Fruit fly (Drosophila melanogaster): Measurements from ENCODE around the gene Srp9.

dm6 chr3L:7970442-7970841 is 34.3 kb downstream of the Srp9 start, which contains the start of gene RNaseX25:
- TF ChIP-seq cnc (optimal IDR thresholded peaks at IDR 0.05) (no peak), cic (GFP tag; optimal IDR thresholded peaks at IDR 0.05) (no peak), Clk (GFP tag; optimal IDR thresholded peaks at IDR 0.05) (no peak), tj (GFP tag; optimal IDR thresholded peaks at IDR 0.05) (peak; percentile 93), pad (GFP tag; optimal IDR thresholded peaks at IDR 0.05) (no peak), CG7101 (tag; optimal IDR thresholded peaks at IDR 0.05) (no peak), Crg-1 (GFP tag; optimal IDR thresholded peaks at IDR 0.05) (no peak), CG14711 (tag; optimal IDR thresholded peaks at IDR 0.05) (no peak), CG33017 (tag; optimal IDR thresholded peaks at IDR 0.05) (no peak), CG5204 (GFP tag; optimal IDR thresholded peaks at IDR 0.05) (no peak), Hr96 (GFP tag; optimal IDR thresholded peaks at IDR 0.05) (no peak), bab1 (GFP tag; optimal IDR thresholded peaks at IDR 0.05) (peak; percentile 60)

Data from whole organism, adult.